Fruit fly (Drosophila melanogaster): ENCODE measurements around the gene atms.

The atms gene

DNA sequence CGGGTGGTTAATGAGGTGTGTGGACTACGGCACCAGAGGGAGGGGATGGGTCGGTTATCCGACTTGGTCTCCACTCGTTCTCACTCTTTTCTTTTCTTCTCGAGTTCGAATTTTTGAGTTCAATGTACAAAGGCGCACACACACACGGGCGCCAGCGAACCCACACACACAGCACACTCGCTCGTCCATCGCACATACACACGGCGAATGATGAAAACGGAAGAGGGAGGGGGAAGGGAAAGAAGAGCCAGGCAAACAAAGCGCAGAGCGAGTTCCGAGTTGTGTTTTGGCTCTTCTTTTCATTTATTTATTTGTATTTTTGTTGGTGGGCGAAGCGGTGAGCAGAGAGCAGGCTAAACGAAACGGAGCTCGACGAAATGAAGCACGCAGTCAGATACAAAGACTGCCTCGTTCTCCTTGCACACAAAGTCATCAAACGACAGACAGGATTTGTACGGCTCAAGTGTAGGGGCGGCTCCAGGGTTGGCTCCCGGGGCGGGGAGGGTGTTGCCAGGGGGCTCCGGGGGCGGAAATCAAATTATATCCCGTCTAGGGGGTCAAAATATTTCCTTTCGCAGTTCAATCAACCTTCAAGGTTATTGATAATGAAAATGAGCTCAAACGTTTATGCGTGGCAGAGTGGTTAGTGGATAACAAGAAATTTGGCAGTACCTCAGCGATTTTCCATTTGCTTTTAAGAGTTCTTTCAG lies 60.3 kb downstream of the atms start (continued):
- TF ChIP-seq CG8290 (GFP tag; optimal IDR thresholded peaks at IDR 0.05) (no peak), CG8290 (tag; optimal IDR thresholded peaks at IDR 0.05) (no peak), CG10147 (GFP tag; optimal IDR thresholded peaks at IDR 0.05) (peak; percentile 6), YL-1 (GFP tag; optimal IDR thresholded peaks at IDR 0.05) (no peak), Trl (optimal IDR thresholded peaks at IDR 0.05) (peak; percentile 26 to 48), Trl (GFP tag; optimal IDR thresholded peaks at IDR 0.05) (no peak), sr (GFP tag; IDR thresholded peaks at IDR 0.05) (no peak), BEAF-32 (GFP tag; optimal IDR thresholded peaks at IDR 0.05) (no peak), HLH54F (GFP tag; optimal IDR thresholded peaks at IDR 0.05) (no peak), chn (GFP tag; optimal IDR thresholded peaks at IDR 0.05) (peak; percentile 5), onecut (GFP tag; IDR thresholded peaks at IDR 0.05) (0 out of 2 replicates have a peak, but pooled peaks have one; percentile 9), Med (GFP tag) (peak; percentile 78), sens (GFP tag) (no peak), Doc2 (GFP tag; IDR thresholded peaks at IDR 0.05) (no peak), lbe (GFP tag; optimal IDR thresholded peaks at IDR 0.05) (peak; percentile 75), CG10654 (GFP tag; optimal IDR thresholded peaks at IDR 0.05) (no peak), Dip3 (GFP tag; optimal IDR thresholded peaks at IDR 0.05) (no peak), CG6254 (GFP tag; optimal IDR thresholded peaks at IDR 0.05) (no peak), pzg (GFP tag; optimal IDR thresholded peaks at IDR 0.05) (no peak), Opbp (GFP tag; IDR thresholded peaks at IDR 0.05; ENCODE audit: partially characterized antibody) (0 out of 3 replicates have a peak, but pooled peaks have one; percentile 48), CG9932 (GFP tag; IDR thresholded peaks at IDR 0.05) (no peak), otp (GFP tag; IDR thresholded peaks at IDR 0.05) (no peak), inv (GFP tag; IDR thresholded peaks at IDR 0.05; ENCODE audit: partially characterized antibody) (no peak), CG12744 (GFP tag; optimal IDR thresholded peaks at IDR 0.05) (no peak), MESR4 (GFP tag; optimal IDR thresholded peaks at IDR 0.05) (no peak), Dbx (GFP tag; IDR thresholded peaks at IDR 0.05) (no peak), HLHmδ (GFP tag; optimal IDR thresholded peaks at IDR 0.05) (peak; percentile 23), Optix (GFP tag; IDR thresholded peaks at IDR 0.05) (no peak), CG32767 (GFP tag; IDR thresholded peaks at IDR 0.05) (0 out of 2 replicates have a peak, but pooled peaks have one; percentile 9), Eip74EF (GFP tag; optimal IDR thresholded peaks at IDR 0.05) (no peak), ara (GFP tag; IDR thresholded peaks at IDR 0.05) (no peak), CG12769 (tag; optimal IDR thresholded peaks at IDR 0.05) (peak; percentile 51), Sry-δ (GFP tag; optimal IDR thresholded peaks at IDR 0.05) (no peak), CG12219 (GFP tag; optimal IDR thresholded peaks at IDR 0.05) (peak; percentile 2), CG13894 (tag; optimal IDR thresholded peaks at IDR 0.05) (peak; percentile 49), unc-4 (GFP tag; IDR thresholded peaks at IDR 0.05; ENCODE audit: partially characterized antibody) (no peak), Lim3 (GFP tag; IDR thresholded peaks at IDR 0.05) (no peak), sisA (GFP tag; IDR thresholded peaks at IDR 0.05) (no peak), CG34422 (GFP tag; IDR thresholded peaks at IDR 0.05) (0 out of 3 replicates have a peak, but pooled peaks have one; percentile 40), seq (GFP tag; IDR thresholded peaks at IDR 0.05) (no peak), CG10321 (GFP tag; IDR thresholded peaks at IDR 0.05) (no peak), Rx (GFP tag; IDR thresholded peaks at IDR 0.05) (no peak), pfk (GFP tag; optimal IDR thresholded peaks at IDR 0.05) (peak; percentile 7), dati (GFP tag; IDR thresholded peaks at IDR 0.05) (no peak), CG18764 (GFP tag; optimal IDR thresholded peaks at IDR 0.05) (no peak), CG18262 (tag; optimal IDR thresholded peaks at IDR 0.05) (no peak), kay (GFP tag; optimal IDR thresholded peaks at IDR 0.05) (no peak), ci (GFP tag; IDR thresholded peaks at IDR 0.05) (no peak; the same call in 2 of the 3 replicates), Bgb (GFP tag; IDR thresholded peaks at IDR 0.05; ENCODE audit: partially characterized antibody) (peak; percentile 28; the same call in 1 of the 2 replicates), stwl (tag; optimal IDR thresholded peaks at IDR 0.05) (no peak)
